Worm (Caenorhabditis elegans): ENCODE data around the gene Y43F8B.10.

The Y43F8B.10 gene

ce11 chrV:19477302-19477701 is 3.0 kb downstream of the Y43F8B.10 start:
- TF ChIP-seq tag-97 (GFP tag; IDR thresholded peaks at IDR 0.05), result no peak
- TF ChIP-seq R02D3.7 (tag; optimal IDR thresholded peaks at IDR 0.05), result no peak
- TF ChIP-seq fos-1 (tag; optimal IDR thresholded peaks at IDR 0.05), result no peak
- no peak for TF ChIP-seq snpc-4 (tag; optimal IDR thresholded peaks at IDR 0.05)
- TF ChIP-seq pqm-1 (tag; optimal IDR thresholded peaks at IDR 0.05), result no peak
- no peak for TF ChIP-seq hlh-11 (tag; optimal IDR thresholded peaks at IDR 0.05)
- TF ChIP-seq ztf-11 (tag; optimal IDR thresholded peaks at IDR 0.05), result no peak
- no peak for TF ChIP-seq php-3 (GFP tag; IDR thresholded peaks at IDR 0.05)

ce11 chrV:19477852-19478251 is 3.6 kb downstream of the Y43F8B.10 start, which contains the start of gene Y43F8B.9:
Y43F8B.9 (plus strand) TSS chrV:19478152.
- no peak for TF ChIP-seq php-3 (GFP tag; IDR thresholded peaks at IDR 0.05)
- no peak for TF ChIP-seq dpl-1 (GFP tag; optimal IDR thresholded peaks at IDR 0.05)
- no peak for TF ChIP-seq skn-1 (tag; optimal IDR thresholded peaks at IDR 0.05)
- no peak for TF ChIP-seq F49E8.2 (tag; optimal IDR thresholded peaks at IDR 0.05; ENCODE audit: borderline replicate concordance)
- TF ChIP-seq nhr-25 (tag; optimal IDR thresholded peaks at IDR 0.05; ENCODE audit: borderline replicate concordance, insufficient read depth), result no peak
- no peak for TF ChIP-seq snpc-1.2 (GFP tag; IDR thresholded peaks at IDR 0.05)
- TF ChIP-seq unc-62 (GFP tag; optimal IDR thresholded peaks at IDR 0.05 in 1 of 2), result no peak
- no peak for TF ChIP-seq unc-62 (tag; optimal IDR thresholded peaks at IDR 0.05)
- TF ChIP-seq attf-4 (tag; optimal IDR thresholded peaks at IDR 0.05), result no peak
- no peak for TF ChIP-seq zip-11 (GFP tag; IDR thresholded peaks at IDR 0.05)
- TF ChIP-seq fos-1 (tag; optimal IDR thresholded peaks at IDR 0.05), result no peak
- TF ChIP-seq F44E2.7 (GFP tag; IDR thresholded peaks at IDR 0.05), result no peak
- no peak for TF ChIP-seq ceh-82 (tag; optimal IDR thresholded peaks at IDR 0.05)

- TF ChIP-seq aha-1 (tag) (peak; percentile 68), zag-1 (tag; optimal IDR thresholded peaks at IDR 0.05) (no peak), mes-2 (tag; optimal IDR thresholded peaks at IDR 0.05; ENCODE audit: poor library complexity, severe bottlenecking) (no peak), aly-2 (tag; optimal IDR thresholded peaks at IDR 0.05) (no peak)
These were observed 8.3 kb downstream of the Y43F8B.10 start, which contains the start of gene Y43F8B.22 for ce11 chrV:19482535-19482934. Y43F8B.22 (plus strand) TSS chrV:19482835.

- TF ChIP-seq pqm-1 (tag; optimal IDR thresholded peaks at IDR 0.05) (no peak), nhr-6 (tag; optimal IDR thresholded peaks at IDR 0.05) (no peak), mep-1 (tag; optimal IDR thresholded peaks at IDR 0.05) (no peak), spr-1 (tag; optimal IDR thresholded peaks at IDR 0.05) (no peak), duxl-1 (tag; optimal IDR thresholded peaks at IDR 0.05; ENCODE audit: poor library complexity) (no peak), lir-3 (tag; optimal IDR thresholded peaks at IDR 0.05) (no peak), R02D3.7 (tag; optimal IDR thresholded peaks at IDR 0.05) (no peak), Y75B8A.6 (GFP tag; IDR thresholded peaks at IDR 0.05) (no peak), egl-27 (tag; optimal IDR thresholded peaks at IDR 0.05) (no peak), dmd-6 (GFP tag; IDR thresholded peaks at IDR 0.05) (no peak)
These were observed 10.2 kb downstream of the Y43F8B.10 start, which contains the start of gene Y43F8B.17 for ce11 chrV:19484507-19484906. Y43F8B.17 (plus strand) TSS chrV:19484721.

ce11 chrV:19485261-19485660 is 11.0 kb downstream of the Y43F8B.10 start, which contains the start of gene Y43F8B.28:
Y43F8B.28 (plus strand) TSS chrV:19485319.
- TF ChIP-seq set-16 (GFP tag; IDR thresholded peaks at IDR 0.05), result peak; percentile 95
- TF ChIP-seq nhr-77 (tag; optimal IDR thresholded peaks at IDR 0.05), result no peak
- no peak for TF ChIP-seq nhr-6 (tag; optimal IDR thresholded peaks at IDR 0.05)
- TF ChIP-seq Y75B8A.6 (GFP tag; IDR thresholded peaks at IDR 0.05), result no peak

ce11 chrV:19485690-19486089 is 11.4 kb downstream of the Y43F8B.10 start, which contains the start of gene Y43F8B.18:
Y43F8B.18 (plus strand) TSS chrV:19485990.
- no peak for TF ChIP-seq ztf-7 (tag; optimal IDR thresholded peaks at IDR 0.05)
- TF ChIP-seq mxl-3 (GFP tag; optimal IDR thresholded peaks at IDR 0.05), result no peak
- no peak for TF ChIP-seq egl-27 (tag; optimal IDR thresholded peaks at IDR 0.05)
- no peak for TF ChIP-seq rbr-2 (tag; optimal IDR thresholded peaks at IDR 0.05)
- no peak for TF ChIP-seq nhr-77 (tag; optimal IDR thresholded peaks at IDR 0.05)
- TF ChIP-seq F37D6.2 (tag; optimal IDR thresholded peaks at IDR 0.05), result no peak
- no peak for TF ChIP-seq daf-16 (GFP tag; optimal IDR thresholded peaks at IDR 0.05)
- no peak for TF ChIP-seq daf-16 (tag; optimal IDR thresholded peaks at IDR 0.05)
- no peak for TF ChIP-seq ces-1 (GFP tag; optimal IDR thresholded peaks at IDR 0.05)
- no peak for TF ChIP-seq dpl-1 (GFP tag; optimal IDR thresholded peaks at IDR 0.05)
- no peak for TF ChIP-seq daf-8 (GFP tag; IDR thresholded peaks at IDR 0.05)
- no peak for TF ChIP-seq mdl-1 (tag; optimal IDR thresholded peaks at IDR 0.05)
- TF ChIP-seq zfp-2 (tag; optimal IDR thresholded peaks at IDR 0.05), result no peak
- no peak for TF ChIP-seq lin-1 (GFP tag; IDR thresholded peaks at IDR 0.05)
- no peak for TF ChIP-seq dmd-8 (GFP tag; IDR thresholded peaks at IDR 0.05)

Measured in whole organism, L4 larva.